Fruit fly (Drosophila melanogaster) whole organism: Measurements from ENCODE around the gene Sgs7.

Source experiments
- Dll ChIP-seq: fragments of >200 bp; optimal IDR thresholded peaks from 2 replicates; lab custom pipeline; 2017
- EcR ChIP-seq, 2 experiments: fragments of >200 bp; optimal IDR thresholded peaks; 2 replicates each; lab custom pipeline; 2017; ENCODE audit warnings: missing biosample characterization in 2 of 2, missing genetic modification characterization in 2 of 2, missing genetic modification reagents in 2 of 2
- psq ChIP-seq: fragments of >200 bp; optimal IDR thresholded peaks from 2 replicates; lab custom pipeline; 2017
- usp ChIP-seq: fragments of >200 bp; optimal IDR thresholded peaks from 2 replicates; lab custom pipeline; 2017; ENCODE audit warnings: missing biosample characterization, missing genetic modification characterization, mixed read lengths

DNA sequence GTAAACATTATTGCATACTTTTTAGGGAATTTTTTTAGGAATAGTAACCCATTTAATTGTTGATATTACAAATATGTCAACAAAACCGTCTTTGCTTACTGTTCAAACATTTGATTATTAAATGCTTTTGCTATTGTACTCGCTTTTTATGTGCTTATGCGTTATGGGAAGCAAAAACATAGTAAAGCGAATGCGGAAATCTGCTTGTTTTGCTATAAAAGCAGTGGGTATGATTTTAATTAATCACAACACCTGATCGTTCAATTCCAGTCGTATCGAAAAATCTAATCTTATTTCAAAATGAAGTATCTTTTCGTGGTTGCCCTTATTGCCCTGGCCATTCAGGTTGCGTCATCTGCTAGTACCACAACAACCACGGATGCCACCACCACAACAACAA lies 1.3 kb upstream of the Sgs7 start, which contains the start of gene CG33500:
- TF ChIP-seq Dll (lab: Kevin White, UChicago): no peak
- TF ChIP-seq psq: no peak
- TF ChIP-seq usp (GFP tag; lab: Kevin White, UChicago): no peak
- no peak for TF ChIP-seq EcR (GFP tag; optimal IDR thresholded peaks at IDR 0.05; lab: Kevin White, UChicago)
